Fruit fly (Drosophila melanogaster) whole organism, wandering third instar larva: ENCODE data around the gene Lip3.
A peak's percentile ranks its signal among the peaks of the same experiment; 100 is the strongest.

Experiments
- Abd-B ChIP-seq: fragments of >200 bp; optimal IDR thresholded peaks from 2 replicates; lab custom pipeline; 2017; ENCODE audit warnings: missing biosample characterization, missing genetic modification characterization
- CG32264 ChIP-seq: fragments of 200-800 bp; sonication (Bioruptor generic); optimal IDR thresholded peaks from 2 replicates; lab custom pipeline; 2016; ENCODE audit warnings: missing biosample characterization, missing genetic modification characterization
- CG9705 ChIP-seq: fragments of 200-800 bp; sonication (Bioruptor generic); optimal IDR thresholded peaks from 2 replicates; lab custom pipeline; 2018; ENCODE audit warnings: missing biosample characterization, mild to moderate bottlenecking, missing genetic modification characterization
- CrebA ChIP-seq: fragments of 200-800 bp; sonication (Bioruptor generic); optimal IDR thresholded peaks from 2 replicates; lab custom pipeline; 2016; ENCODE audit warnings: missing biosample characterization, mild to moderate bottlenecking, missing genetic modification characterization, borderline replicate concordance
- Dfd ChIP-seq: fragments of >200 bp; optimal IDR thresholded peaks from 2 replicates; lab custom pipeline; 2017; ENCODE audit warnings: missing biosample characterization, missing genetic modification characterization
- Dif ChIP-seq: fragments of 200-275, 200-300 bp; sonication (Bioruptor generic); optimal IDR thresholded peaks from 2 replicates; lab custom pipeline; 2018; ENCODE audit warnings: missing biosample characterization, missing genetic modification characterization; ENCODE audit not compliant: partially characterized antibody
- GATAd ChIP-seq: sonication (Bioruptor generic); optimal IDR thresholded peaks from 2 replicates; lab custom pipeline; 2016; ENCODE audit warnings: missing biosample characterization, missing genetic modification characterization
- HLH106 ChIP-seq: fragments of 200-800 bp; optimal IDR thresholded peaks from 3 replicates; lab custom pipeline; 2019; ENCODE audit warnings: missing biosample characterization, mild to moderate bottlenecking, missing genetic modification characterization, moderate library complexity
- Hnf4 ChIP-seq: fragments of 200-800 bp; sonication (Bioruptor generic); optimal IDR thresholded peaks from 2 replicates; lab custom pipeline; 2016; ENCODE audit warnings: missing biosample characterization, mild to moderate bottlenecking, missing genetic modification characterization
- Hr78 ChIP-seq: fragments of >200 bp; optimal IDR thresholded peaks from 2 replicates; lab custom pipeline; 2017; ENCODE audit warnings: missing biosample characterization, missing genetic modification characterization
- Hr83 ChIP-seq: fragments of 200-300 bp; sonication (Bioruptor generic); optimal IDR thresholded peaks from 2 replicates; lab custom pipeline; 2016; ENCODE audit warnings: missing biosample characterization, mild to moderate bottlenecking, missing genetic modification characterization, moderate library complexity; ENCODE audit not compliant: poor library complexity, severe bottlenecking
- Jra ChIP-seq: sonication (Bioruptor generic); optimal IDR thresholded peaks from 2 replicates; lab custom pipeline; 2016; ENCODE audit warnings: missing biosample characterization, missing genetic modification characterization
- Mio ChIP-seq: sonication (Bioruptor generic); optimal IDR thresholded peaks from 2 replicates; lab custom pipeline; 2016; ENCODE audit warnings: missing biosample characterization, missing genetic modification characterization
- Myc ChIP-seq: fragments of >200 bp; optimal IDR thresholded peaks from 2 replicates; lab custom pipeline; 2017
- N ChIP-seq: fragments of >200 bp; optimal IDR thresholded peaks from 2 replicates; lab custom pipeline; 2018; ENCODE audit warnings: missing biosample characterization, missing external identifiers, missing genetic modification characterization
- OdsH ChIP-seq: fragments of 200-800 bp; sonication (Bioruptor generic); optimal IDR thresholded peaks from 2 replicates; lab custom pipeline; 2016; ENCODE audit warnings: missing biosample characterization, mild to moderate bottlenecking, missing genetic modification characterization
- Rel ChIP-seq, 2 experiments: fragments of 200-800 bp; sonication (Bioruptor generic) in 1 of 2; optimal IDR thresholded peaks; 2 replicates in 1 of 2; 3 replicates in 1 of 2; lab custom pipeline; 2016 to 2019; ENCODE audit warnings: mild to moderate bottlenecking in 2 of 2, missing biosample characterization in 2 of 2, missing genetic modification characterization in 2 of 2, moderate library complexity in 1 of 2
- Sp1 ChIP-seq: fragments of 200-800 bp; sonication (Bioruptor generic); optimal IDR thresholded peaks from 3 replicates; lab custom pipeline; 2019; ENCODE audit warnings: missing biosample characterization, mild to moderate bottlenecking, missing genetic modification characterization, moderate library complexity
- Vsx2 ChIP-seq: fragments of 200-300, 225-300 bp; sonication (Bioruptor generic); optimal IDR thresholded peaks from 2 replicates; lab custom pipeline; 2018; ENCODE audit warnings: missing biosample characterization, missing genetic modification characterization; ENCODE audit not compliant: partially characterized antibody
- dl ChIP-seq, 2 experiments: fragments of 175-275, 200-275 bp in 1 of 2; fragments of 200-275 bp in 1 of 2; sonication (Bioruptor generic); optimal IDR thresholded peaks; lab custom pipeline; 2018; ENCODE audit warnings: mild to moderate bottlenecking in 2 of 2, missing biosample characterization in 2 of 2, missing genetic modification characterization in 2 of 2, moderate library complexity in 2 of 2; ENCODE audit not compliant: partially characterized antibody in 2 of 2, insufficient read depth in 1 of 2
- dmrt93B ChIP-seq: fragments of 200-800 bp; sonication (Bioruptor generic); optimal IDR thresholded peaks from 2 replicates; lab custom pipeline; 2018; ENCODE audit warnings: missing biosample characterization, mild to moderate bottlenecking, missing genetic modification characterization
- dsf ChIP-seq: sonication (Bioruptor generic); optimal IDR thresholded peaks from 2 replicates; lab custom pipeline; 2016; ENCODE audit warnings: missing biosample characterization, missing genetic modification characterization, borderline replicate concordance
- ey ChIP-seq: fragments of 200-800 bp; sonication (Bioruptor generic); optimal IDR thresholded peaks from 2 replicates; lab custom pipeline; 2016; ENCODE audit warnings: missing biosample characterization, missing genetic modification characterization
- foxo ChIP-seq, 2 experiments: fragments of 200-800 bp; sonication (Bioruptor generic); optimal IDR thresholded peaks; 2 replicates in 1 of 2; 3 replicates in 1 of 2; lab custom pipeline; 2016 to 2017; ENCODE audit warnings: missing biosample characterization in 2 of 2, missing genetic modification characterization in 2 of 2
- fru ChIP-seq: fragments of 200-800 bp; sonication (Bioruptor generic); optimal IDR thresholded peaks from 3 replicates; lab custom pipeline; 2016; ENCODE audit warnings: missing biosample characterization, mild to moderate bottlenecking, missing genetic modification characterization
- h ChIP-seq: fragments of 200-800 bp; sonication (Bioruptor generic); optimal IDR thresholded peaks from 3 replicates; lab custom pipeline; 2016; ENCODE audit warnings: missing biosample characterization, mild to moderate bottlenecking, missing genetic modification characterization
- jim ChIP-seq: fragments of 175-275, 200-325 bp; sonication (Bioruptor generic); optimal IDR thresholded peaks from 2 replicates; lab custom pipeline; 2016; ENCODE audit warnings: missing biosample characterization, mild to moderate bottlenecking, missing genetic modification characterization
- lola ChIP-seq: fragments of >200 bp; optimal IDR thresholded peaks from 2 replicates; lab custom pipeline; 2017; ENCODE audit warnings: missing biosample characterization, missing genetic modification characterization
- pan ChIP-seq: fragments of >200 bp; optimal IDR thresholded peaks from 2 replicates; lab custom pipeline; 2017
- psq ChIP-seq: fragments of 200-800 bp; sonication (Bioruptor generic); optimal IDR thresholded peaks from 3 replicates; lab custom pipeline; 2017; ENCODE audit warnings: missing biosample characterization, mild to moderate bottlenecking, missing genetic modification characterization, moderate library complexity
- rgr ChIP-seq: fragments of 200-800 bp; sonication (Bioruptor generic); optimal IDR thresholded peaks from 3 replicates; lab custom pipeline; 2016; ENCODE audit warnings: missing biosample characterization, mild to moderate bottlenecking, missing genetic modification characterization
- sage ChIP-seq: fragments of 200-800 bp; sonication (Bioruptor generic); optimal IDR thresholded peaks from 2 replicates; lab custom pipeline; 2016; ENCODE audit warnings: missing biosample characterization, mild to moderate bottlenecking, missing genetic modification characterization
- sv ChIP-seq: fragments of 200-800 bp; sonication (Bioruptor generic); optimal IDR thresholded peaks from 3 replicates; lab custom pipeline; 2016; ENCODE audit warnings: missing biosample characterization, missing genetic modification characterization
- tai ChIP-seq: sonication (Bioruptor generic); optimal IDR thresholded peaks from 2 replicates; lab custom pipeline; 2016; ENCODE audit warnings: missing biosample characterization, missing genetic modification characterization
- woc ChIP-seq: sonication (Bioruptor generic); optimal IDR thresholded peaks from 2 replicates; lab custom pipeline; 2016; ENCODE audit warnings: missing biosample characterization, mild to moderate bottlenecking, missing genetic modification characterization

Gene Lip3

DNA sequence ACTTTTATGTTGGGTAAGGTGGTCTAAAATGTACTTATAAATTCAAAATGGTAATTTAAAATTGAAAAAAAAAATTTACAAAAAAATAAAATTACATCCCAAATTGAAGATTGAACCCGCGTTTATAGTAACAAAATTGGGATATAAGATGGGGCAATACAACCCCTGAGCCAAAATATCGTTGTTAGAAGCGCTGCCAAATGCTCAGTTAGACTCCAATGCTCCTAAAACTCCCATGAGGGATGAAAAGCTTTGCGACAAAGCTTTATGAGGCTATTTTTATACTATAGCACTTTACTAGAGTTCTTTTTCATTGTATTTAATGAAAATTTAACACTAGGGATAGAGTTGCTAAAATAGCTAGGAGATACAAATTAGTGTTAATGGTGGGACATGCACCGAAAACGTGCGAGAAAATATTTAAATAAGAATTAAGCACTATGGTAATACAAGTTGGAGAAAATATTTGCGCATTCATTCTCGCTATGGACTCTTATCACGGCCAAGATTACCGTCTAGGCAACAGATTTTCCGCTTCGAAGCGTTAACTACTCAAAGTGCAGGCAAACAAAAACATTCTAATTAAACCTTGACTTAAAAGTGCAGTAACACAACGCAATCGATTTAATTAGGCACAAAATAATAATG lies 8.2 kb downstream of the Lip3 start:
- TF ChIP-seq Dif (GFP tag; lab: Kevin White, UChicago) (no peak), pan (no peak), Hr78 (GFP tag; lab: Kevin White, UChicago) (no peak), Vsx2 (GFP tag; lab: Kevin White, UChicago) (no peak), Sp1 (no peak), sv (GFP tag; lab: Kevin White, UChicago) (no peak), psq (GFP tag; lab: Kevin White, UChicago) (no peak), dsf (GFP tag; lab: Kevin White, UChicago) (no peak), Mio (GFP tag; lab: Kevin White, UChicago) (no peak), ey (GFP tag; lab: Kevin White, UChicago) (no peak), Abd-B (GFP tag; lab: Kevin White, UChicago) (no peak), Jra (GFP tag; lab: Kevin White, UChicago) (no peak), Hnf4 (GFP tag; lab: Kevin White, UChicago) (no peak), HLH106 (tag; lab: Kevin White, UChicago) (no peak), foxo (GFP tag; optimal IDR thresholded peaks at IDR 0.05; lab: Kevin White, UChicago) (no peak), fru (no peak)

DNA sequence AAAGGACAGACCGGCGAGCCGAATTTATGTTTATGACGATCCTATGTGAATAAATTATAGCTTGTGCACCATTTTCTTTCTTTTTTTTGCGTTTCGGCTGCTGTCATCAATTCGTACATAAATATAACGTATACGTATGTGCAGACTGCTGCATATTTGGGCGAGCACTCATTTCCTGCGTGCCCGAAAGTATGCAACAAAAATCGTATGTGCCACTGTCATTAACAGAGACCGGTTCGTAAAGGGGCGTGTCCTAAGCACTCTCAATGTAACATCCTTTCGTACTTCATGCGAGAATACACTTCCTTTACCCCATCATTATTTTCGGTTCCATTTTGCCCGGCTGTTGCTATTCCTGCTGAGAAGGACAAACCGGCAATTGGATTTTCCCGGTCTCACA lies 11.6 kb downstream of the Lip3 start:
- TF ChIP-seq Dif (GFP tag; lab: Kevin White, UChicago) (peak; percentile 49), dl (GFP tag; optimal IDR thresholded peaks at IDR 0.05; lab: Kevin White, UChicago; ENCODE audit: insufficient read depth in 1 of 2, partially characterized antibody in 2 of 2) (no peak), Jra (GFP tag; lab: Kevin White, UChicago) (no peak), N (GFP tag; lab: Kevin White, UChicago) (peak; percentile 48), Myc (lab: Kevin White, UChicago) (peak; percentile 28), HLH106 (tag; lab: Kevin White, UChicago) (no peak), ey (GFP tag; lab: Kevin White, UChicago) (no peak), h (GFP tag; lab: Kevin White, UChicago) (no peak), Hr83 (no peak), CG9705 (no peak), pan (no peak), GATAd (no peak), Abd-B (GFP tag; lab: Kevin White, UChicago) (no peak), rgr (peak; percentile 1), Rel (GFP tag; optimal IDR thresholded peaks at IDR 0.05; lab: Kevin White, UChicago) (no peak), Rel (tag; optimal IDR thresholded peaks at IDR 0.05; lab: Kevin White, UChicago) (no peak), tai (no peak), Hr78 (GFP tag; lab: Kevin White, UChicago) (no peak), CG32264 (GFP tag; lab: Kevin White, UChicago) (no peak), sage (no peak), Vsx2 (GFP tag; lab: Kevin White, UChicago) (no peak), Dfd (GFP tag; lab: Kevin White, UChicago) (no peak), Mio (GFP tag; lab: Kevin White, UChicago) (no peak), Sp1 (no peak), jim (GFP tag; lab: Kevin White, UChicago) (no peak), OdsH (GFP tag; lab: Kevin White, UChicago) (no peak), lola (GFP tag; lab: Kevin White, UChicago) (no peak), dmrt93B (GFP tag; lab: Kevin White, UChicago) (no peak), psq (GFP tag; lab: Kevin White, UChicago) (no peak), dsf (GFP tag; lab: Kevin White, UChicago) (no peak), CrebA (no peak), foxo (GFP tag; optimal IDR thresholded peaks at IDR 0.05; lab: Kevin White, UChicago) (no peak), Hnf4 (GFP tag; lab: Kevin White, UChicago) (no peak), woc (GFP tag; lab: Kevin White, UChicago) (no peak), sv (GFP tag; lab: Kevin White, UChicago) (no peak)

DNA sequence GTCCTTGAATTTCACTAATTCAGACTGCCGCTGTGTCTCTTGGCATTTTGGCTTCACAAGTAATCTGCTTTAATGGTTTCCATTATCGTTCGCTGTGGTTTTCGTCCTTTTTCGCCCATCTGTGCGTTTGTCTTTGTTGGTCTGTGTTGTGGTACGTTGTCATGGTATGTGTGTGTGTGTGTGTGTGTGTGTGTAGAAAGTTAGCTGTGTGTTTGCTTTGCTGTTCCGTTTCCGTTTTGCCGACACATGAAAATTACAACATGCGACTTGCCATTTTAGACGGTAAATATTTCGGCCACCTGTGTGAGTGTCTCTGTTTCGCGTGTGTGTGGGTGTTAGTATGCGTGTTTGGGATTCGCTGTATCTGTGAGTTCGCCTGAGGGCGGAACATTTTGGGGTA lies 14.7 kb downstream of the Lip3 start:
- TF ChIP-seq Dif (GFP tag; lab: Kevin White, UChicago) (no peak), Dfd (GFP tag; lab: Kevin White, UChicago) (peak; percentile 58)
